Fruit fly (Drosophila melanogaster): Measurements from ENCODE around the gene ninaB.

DNA sequence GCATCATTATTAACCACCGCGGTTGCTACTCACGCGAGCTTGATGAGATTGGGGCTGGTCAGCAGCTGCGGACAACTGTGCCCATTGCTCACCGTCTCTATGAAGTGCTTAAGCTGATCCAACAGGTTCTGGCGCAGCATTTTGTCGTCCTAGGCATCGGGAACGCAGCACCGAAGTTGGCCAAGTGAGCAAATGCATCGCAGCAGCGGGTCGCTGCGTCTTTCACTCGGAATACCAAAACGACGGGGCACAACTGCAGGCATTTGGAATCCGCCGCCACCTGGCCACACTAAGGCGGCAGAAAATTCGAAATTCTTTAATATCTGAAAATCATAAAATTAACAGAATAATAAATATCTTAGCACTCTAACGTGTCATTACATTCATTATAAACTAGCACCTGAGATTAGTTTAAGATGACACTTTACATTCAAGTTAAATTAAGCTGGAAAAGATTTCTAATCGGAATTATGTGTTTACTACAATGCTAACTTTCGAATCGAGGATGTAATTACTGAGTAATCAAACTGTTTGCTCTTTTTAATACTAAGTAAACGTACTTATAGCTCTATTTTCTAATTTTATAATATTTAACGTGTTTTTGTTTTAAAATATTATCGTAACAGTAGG is 17.3 kb upstream of the ninaB start:
- TF ChIP-seq CG8478 (optimal IDR thresholded peaks at IDR 0.05) (no peak), CTCF (optimal IDR thresholded peaks at IDR 0.05) (no peak)

Measured in S2 (cell line).